Worm (Caenorhabditis elegans): ENCODE results near the gene Y54G2A.49.
A peak's percentile ranks its signal among the peaks of the same experiment; 100 is the strongest.

Y54G2A.49 gene

DNA sequence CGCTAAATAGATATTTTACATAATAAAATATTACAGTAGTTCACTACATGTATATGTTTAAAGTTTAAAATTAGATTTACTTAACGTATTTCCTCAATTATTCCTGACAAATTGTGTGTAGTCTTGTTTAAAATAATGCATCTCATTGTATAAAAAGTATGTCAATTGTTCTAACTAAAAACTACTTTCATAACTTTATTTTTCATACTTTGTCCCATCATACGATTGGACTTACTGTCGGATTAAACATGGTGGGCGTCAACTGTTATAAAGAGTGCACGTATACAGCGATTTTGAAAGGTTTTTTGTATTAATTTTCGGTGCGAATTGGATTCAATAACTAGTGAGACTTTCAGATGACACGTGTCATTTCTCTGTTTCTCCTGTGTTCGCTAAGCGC, 49.4 kb downstream of the Y54G2A.49 start, which contains the start of gene Y54G2A.32:
Gene Y54G2A.32 (plus strand): TSS at position 301 of the 400 bp plus-strand sequence.
- TF ChIP-seq lin-32 (GFP tag; optimal IDR thresholded peaks at IDR 0.05) (no peak), flh-1 (GFP tag; optimal IDR thresholded peaks at IDR 0.05) (no peak), elt-1 (tag; optimal IDR thresholded peaks at IDR 0.05; ENCODE audit: borderline replicate concordance, insufficient read depth) (no peak), mls-2 (tag; optimal IDR thresholded peaks at IDR 0.05) (no peak), snpc-4 (tag; optimal IDR thresholded peaks at IDR 0.05) (no peak)

DNA sequence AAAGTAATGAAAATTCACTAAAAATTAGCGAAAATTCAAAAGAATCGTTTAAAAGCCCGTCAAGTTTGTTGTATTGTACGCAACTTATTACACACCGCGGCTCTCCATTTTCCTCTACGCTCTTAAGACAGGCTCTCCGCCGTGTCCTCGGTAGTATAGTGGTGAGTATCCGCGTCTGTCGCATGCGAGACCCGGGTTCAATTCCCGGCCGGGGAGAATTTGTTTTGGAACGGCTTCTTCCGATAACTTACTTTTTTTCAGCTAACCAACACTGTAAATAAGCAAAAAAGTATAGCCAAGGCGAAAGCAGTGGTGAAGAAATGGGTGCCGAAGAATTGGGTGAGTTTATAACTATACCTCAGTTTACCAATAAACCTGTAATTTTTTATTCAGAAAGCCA, 50.9 kb downstream of the Y54G2A.49 start:
- TF ChIP-seq ceh-83 (GFP tag; optimal IDR thresholded peaks at IDR 0.05) (peak; percentile 63), tbx-8 (GFP tag; optimal IDR thresholded peaks at IDR 0.05) (peak; percentile 5), hlh-1 (tag; optimal IDR thresholded peaks at IDR 0.05) (no peak), lin-32 (GFP tag; optimal IDR thresholded peaks at IDR 0.05) (peak; percentile 14), bed-3 (GFP tag; optimal IDR thresholded peaks at IDR 0.05) (no peak), pha-4 (tag; optimal IDR thresholded peaks at IDR 0.05) (no peak), sptf-1 (tag; optimal IDR thresholded peaks at IDR 0.05) (peak; percentile 51), drap-1 (GFP tag; optimal IDR thresholded peaks at IDR 0.05) (no peak), nhr-12 (tag; optimal IDR thresholded peaks at IDR 0.05) (no peak), ceh-39 (tag; optimal IDR thresholded peaks at IDR 0.05) (no peak), blmp-1 (tag; optimal IDR thresholded peaks at IDR 0.05) (no peak), unc-120 (tag; optimal IDR thresholded peaks at IDR 0.05; ENCODE audit: poor library complexity, severe bottlenecking) (peak; percentile 25), unc-62 (GFP tag; optimal IDR thresholded peaks at IDR 0.05) (no peak), ham-2 (GFP tag; optimal IDR thresholded peaks at IDR 0.05) (no peak), mep-1 (tag; optimal IDR thresholded peaks at IDR 0.05) (no peak), unc-39 (tag; optimal IDR thresholded peaks at IDR 0.05) (no peak), mab-5 (tag; optimal IDR thresholded peaks at IDR 0.05) (no peak), zip-8 (tag; optimal IDR thresholded peaks at IDR 0.05) (no peak), ztf-11 (tag; optimal IDR thresholded peaks at IDR 0.05) (no peak), ces-1 (GFP tag; optimal IDR thresholded peaks at IDR 0.05) (no peak), lin-13 (tag; optimal IDR thresholded peaks at IDR 0.05) (no peak), elt-1 (tag; optimal IDR thresholded peaks at IDR 0.05; ENCODE audit: borderline replicate concordance, insufficient read depth) (no peak), nhr-28 (tag; optimal IDR thresholded peaks at IDR 0.05) (no peak), nhr-2 (tag; optimal IDR thresholded peaks at IDR 0.05) (no peak), M03D4.4 (tag; optimal IDR thresholded peaks at IDR 0.05) (peak; percentile 56), flh-1 (GFP tag; optimal IDR thresholded peaks at IDR 0.05) (no peak), snpc-4 (tag; optimal IDR thresholded peaks at IDR 0.05) (no peak), sem-2 (GFP tag; optimal IDR thresholded peaks at IDR 0.05) (peak; percentile 39), nhr-237 (tag; optimal IDR thresholded peaks at IDR 0.05) (no peak), cnd-1 (tag; optimal IDR thresholded peaks at IDR 0.05) (peak; percentile 42), nhr-76 (tag; optimal IDR thresholded peaks at IDR 0.05) (no peak), lsy-2 (tag; optimal IDR thresholded peaks at IDR 0.05) (no peak), elt-3 (tag; optimal IDR thresholded peaks at IDR 0.05) (no peak), ceh-43 (GFP tag; optimal IDR thresholded peaks at IDR 0.05) (peak; percentile 23), mls-2 (tag; optimal IDR thresholded peaks at IDR 0.05) (peak; percentile 28)
